Fruit fly (Drosophila melanogaster) Kc167 (cell line): ENCODE data around the gene MtnA.

Source experiments
- Myc ChIP-seq: fragments of >200 bp; optimal IDR thresholded peaks from 2 replicates; lab custom pipeline; 2017; ENCODE audit warnings: missing external identifiers
- Sin3A ChIP-seq: fragments of >200 bp; optimal IDR thresholded peaks from 2 replicates; lab custom pipeline; 2018; ENCODE audit warnings: missing external identifiers
- h ChIP-seq: fragments of >200 bp; optimal IDR thresholded peaks from 3 replicates; lab custom pipeline; 2018; ENCODE audit warnings: missing external identifiers
- insv ChIP-seq: fragments of >200 bp; optimal IDR thresholded peaks from 3 replicates; lab custom pipeline; 2018; ENCODE audit warnings: missing external identifiers
- psq ChIP-seq: fragments of >200 bp; optimal IDR thresholded peaks from 2 replicates; lab custom pipeline; 2017; ENCODE audit warnings: missing external identifiers
- ttk ChIP-seq: sonication (Bioruptor generic); optimal IDR thresholded peaks from 2 replicates; lab custom pipeline; 2017; ENCODE audit warnings: missing external identifiers

MtnA gene

dm6 chr3R:9791177-9791806 is 7.1 kb upstream of the MtnA start, which contains the start of the genes CG12945 and CG8507:
TSS of gene CG12945 (minus strand) at chr3R:9791221.
TSS of gene CG8507 (plus strand) at chr3R:9791483.
- TF ChIP-seq Myc (lab: Kevin White, UChicago) = no peak
- no peak for TF ChIP-seq psq (lab: Kevin White, UChicago)
- no peak for TF ChIP-seq insv (lab: Kevin White, UChicago)
- TF ChIP-seq h = no peak
- TF ChIP-seq ttk (lab: Kevin White, UChicago) = no peak
- no peak for TF ChIP-seq Sin3A (lab: Kevin White, UChicago)

DNA sequence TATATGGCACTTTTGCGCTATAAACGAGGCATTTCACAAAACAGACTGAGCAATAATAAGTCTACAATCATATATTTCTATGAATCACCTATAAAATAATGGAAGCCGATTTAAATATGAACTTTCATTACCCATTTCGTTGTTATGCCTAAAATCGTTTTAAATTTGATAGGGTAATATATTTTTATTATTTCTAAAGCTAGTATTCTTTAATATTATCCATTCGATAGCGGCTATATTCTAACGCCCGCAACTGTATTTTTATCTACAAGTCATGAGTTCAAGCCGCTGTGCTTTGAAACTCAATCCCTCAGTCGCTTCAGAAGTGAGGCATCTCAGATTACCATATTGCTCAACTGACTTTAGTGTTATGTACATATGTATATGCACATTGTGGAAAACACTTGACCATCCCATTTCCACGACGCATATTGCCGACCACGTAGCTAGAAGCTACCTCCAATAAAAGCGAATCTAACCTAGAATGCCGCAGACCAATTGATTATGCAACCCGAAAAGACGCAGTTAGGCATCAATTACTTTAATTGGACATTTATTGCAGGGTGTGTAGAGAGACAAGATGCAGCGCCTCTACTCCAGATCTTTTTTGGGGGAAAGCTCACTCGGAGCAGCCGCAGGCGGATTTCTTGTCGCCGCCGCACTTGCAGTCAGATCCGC is 791 bp downstream of the MtnA start:
- TF ChIP-seq h = no peak
- TF ChIP-seq psq (lab: Kevin White, UChicago) = no peak
- TF ChIP-seq ttk (lab: Kevin White, UChicago) = no peak
- no peak for TF ChIP-seq insv (lab: Kevin White, UChicago)
- no peak for TF ChIP-seq Sin3A (lab: Kevin White, UChicago)
- TF ChIP-seq Myc (lab: Kevin White, UChicago) = no peak

dm6 chr3R:9779764-9780163 is 4.4 kb downstream of the MtnA start, which contains the start of gene CG12947:
TSS of gene CG12947 (plus strand) at chr3R:9780064.
- no peak for TF ChIP-seq Sin3A (lab: Kevin White, UChicago)
- no peak for TF ChIP-seq h
- TF ChIP-seq Myc (lab: Kevin White, UChicago) = no peak
- TF ChIP-seq psq (lab: Kevin White, UChicago) = no peak
- no peak for TF ChIP-seq ttk (lab: Kevin White, UChicago)
- TF ChIP-seq insv (lab: Kevin White, UChicago) = no peak

dm6 chr3R:9777941-9778360 is 6.2 kb downstream of the MtnA start, which contains the start of gene RpS29:
TSS of gene RpS29 (plus strand) at chr3R:9778042.
- no peak for TF ChIP-seq ttk (lab: Kevin White, UChicago)
- TF ChIP-seq psq (lab: Kevin White, UChicago) = no peak
- no peak for TF ChIP-seq insv (lab: Kevin White, UChicago)
- TF ChIP-seq Sin3A (lab: Kevin White, UChicago) = no peak
- no peak for TF ChIP-seq Myc (lab: Kevin White, UChicago)
- no peak for TF ChIP-seq h

- TF ChIP-seq Myc (lab: Kevin White, UChicago) (no peak), h (no peak), Sin3A (lab: Kevin White, UChicago) (no peak), insv (lab: Kevin White, UChicago) (no peak), ttk (lab: Kevin White, UChicago) (no peak), psq (lab: Kevin White, UChicago) (no peak)
These were observed 9.3 kb downstream of the MtnA start, which contains the start of gene topi for dm6 chr3R:9774821-9775220. TSS of gene topi (plus strand) at chr3R:9775121.

DNA sequence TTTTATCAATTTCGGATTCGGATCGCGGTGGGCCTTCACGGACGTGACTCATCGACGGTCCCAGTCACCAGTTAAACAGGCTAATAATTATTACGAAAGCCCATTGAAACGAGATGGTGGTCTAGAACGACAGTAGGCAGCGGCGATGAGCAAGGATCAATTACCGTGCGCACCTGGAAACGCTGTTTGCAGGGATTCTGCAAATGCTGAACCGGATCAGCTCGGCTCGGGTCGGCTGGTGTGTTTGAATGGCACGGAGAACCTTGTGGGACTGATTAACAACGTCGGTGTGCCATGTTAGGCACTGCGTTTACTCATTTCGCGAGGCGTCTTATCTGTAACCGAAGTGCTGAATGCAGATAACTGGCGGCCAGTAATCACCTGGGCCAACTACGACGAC is 10.0 kb downstream of the MtnA start, which contains the start of gene Whamy:
Gene Whamy (minus strand): TSS at position 273 of the 400 bp plus-strand sequence.
- TF ChIP-seq ttk (lab: Kevin White, UChicago) (no peak), insv (lab: Kevin White, UChicago) (no peak), h (no peak), Myc (lab: Kevin White, UChicago) (no peak), psq (lab: Kevin White, UChicago) (no peak), Sin3A (lab: Kevin White, UChicago) (no peak)

DNA sequence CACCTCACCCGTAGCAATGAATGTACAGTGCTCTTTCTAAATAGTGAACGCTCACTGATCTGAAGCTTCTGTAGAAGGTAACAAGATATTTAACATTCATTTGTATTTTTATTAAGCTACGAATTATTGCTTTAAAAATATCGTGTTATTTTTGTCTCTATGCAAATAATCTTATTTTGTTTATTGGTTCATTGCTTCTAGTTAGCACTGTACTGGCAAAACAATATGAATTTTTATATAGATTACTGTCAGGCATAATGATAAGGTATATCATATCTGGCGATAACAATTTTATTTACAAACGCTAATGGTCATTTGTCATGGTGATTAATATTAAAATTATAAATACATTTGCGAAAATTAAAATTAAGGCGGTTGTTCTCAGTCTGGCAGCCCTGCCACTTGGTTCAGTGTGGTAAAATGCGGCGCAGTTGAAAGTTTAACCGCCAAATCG is 12.6 kb downstream of the MtnA start, which contains the start of gene CG9471:
Gene CG9471 (minus strand): TSS at position 24 of the 454 bp plus-strand sequence.
- TF ChIP-seq Sin3A (lab: Kevin White, UChicago) (no peak), psq (lab: Kevin White, UChicago) (no peak), Myc (lab: Kevin White, UChicago) (no peak), h (no peak), ttk (lab: Kevin White, UChicago) (no peak), insv (lab: Kevin White, UChicago) (no peak)

DNA sequence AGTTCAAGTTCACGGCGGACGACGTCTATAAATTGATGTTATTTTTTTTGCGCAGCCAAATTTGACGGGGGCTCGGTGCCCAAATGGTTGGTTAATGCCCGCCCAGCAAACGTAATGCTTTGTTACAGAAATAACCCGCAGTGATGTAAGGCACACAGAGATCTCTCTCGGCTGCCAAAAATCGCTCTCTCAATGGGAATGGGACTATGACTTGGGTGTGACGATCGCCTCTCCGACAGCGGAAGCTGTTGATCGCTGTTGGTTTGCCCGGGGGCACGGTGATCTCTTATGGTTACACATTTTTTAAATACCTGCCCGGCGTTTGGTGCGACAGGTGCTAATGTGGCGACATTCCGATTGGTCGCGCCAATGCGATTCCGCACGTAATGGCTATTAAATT is 14.0 kb downstream of the MtnA start:
- no peak for TF ChIP-seq ttk (lab: Kevin White, UChicago)
- TF ChIP-seq psq (lab: Kevin White, UChicago) = no peak
- TF ChIP-seq Sin3A (lab: Kevin White, UChicago) = no peak
- no peak for TF ChIP-seq Myc (lab: Kevin White, UChicago)
- no peak for TF ChIP-seq insv (lab: Kevin White, UChicago)
- no peak for TF ChIP-seq h

- TF ChIP-seq h (no peak), insv (lab: Kevin White, UChicago) (no peak), Sin3A (lab: Kevin White, UChicago) (no peak), ttk (lab: Kevin White, UChicago) (no peak), psq (lab: Kevin White, UChicago) (no peak), Myc (lab: Kevin White, UChicago) (no peak)
These were observed 15.3 kb downstream of the MtnA start, which contains the start of gene MED6 for dm6 chr3R:9768884-9769283. TSS of gene MED6 (minus strand) at chr3R:9768984.

DNA sequence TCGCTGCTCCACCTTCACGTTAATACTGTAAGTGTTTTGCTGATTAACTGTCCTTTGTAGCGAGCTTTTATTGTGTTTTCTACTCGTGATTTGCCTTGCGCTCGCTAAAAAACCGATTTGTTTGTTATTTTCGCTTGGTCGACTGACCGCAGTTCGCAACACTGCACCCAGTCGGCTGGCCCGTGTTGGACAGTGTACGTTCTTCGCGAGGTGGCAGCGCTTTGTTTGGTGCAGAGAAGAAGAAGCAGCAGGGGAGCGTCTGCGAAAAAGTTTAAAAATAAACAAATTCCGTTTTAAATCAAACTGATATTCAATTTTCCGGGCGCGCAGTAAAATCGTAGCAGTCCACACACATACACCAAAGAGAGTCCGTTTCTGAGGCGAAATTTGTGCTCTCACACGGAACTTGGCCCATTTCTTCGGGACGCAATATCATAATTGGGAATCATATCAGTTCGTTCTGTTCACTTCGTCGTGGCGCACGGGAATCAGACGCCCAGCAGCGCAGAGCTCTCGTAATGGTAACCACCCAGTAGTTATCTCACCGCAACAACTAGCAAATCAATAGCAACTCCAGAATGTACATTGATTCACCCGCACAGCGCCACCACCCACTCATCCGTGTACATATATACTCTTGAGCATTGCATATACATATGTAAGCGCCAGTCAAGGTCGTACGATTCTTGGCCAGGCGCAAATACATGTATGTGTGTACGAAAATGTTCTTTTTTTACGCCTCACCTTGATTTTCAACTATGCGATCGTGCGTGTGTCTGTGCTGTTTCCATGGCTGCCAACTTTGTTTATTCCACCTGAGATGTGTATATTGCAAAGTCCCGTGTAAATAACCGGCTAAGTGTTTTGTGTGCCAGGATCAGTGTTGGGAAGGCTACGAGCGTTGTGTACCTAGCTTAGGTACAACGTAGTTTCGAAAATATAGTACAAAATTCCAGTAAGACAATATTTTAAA is 16.3 kb downstream of the MtnA start, which contains the start of gene Naa80:
Gene Naa80 (plus strand): TSS at position 215 of the 973 bp plus-strand sequence.
- TF ChIP-seq h (no peak), Sin3A (lab: Kevin White, UChicago) (no peak), Myc (lab: Kevin White, UChicago) (no peak), psq (lab: Kevin White, UChicago) (no peak), insv (lab: Kevin White, UChicago) (no peak), ttk (lab: Kevin White, UChicago) (no peak)
